Worm (Caenorhabditis elegans) whole organism, young adult: ENCODE data around the gene sru-27.

Experiments
- B0035.1 ChIP-seq: sonication (generic microtip); optimal IDR thresholded peaks from 2 replicates; lab custom pipeline; 2016; ENCODE audit warnings: missing genetic modification characterization, mild to moderate bottlenecking, missing compliant biosample characterization, missing genotype, missing genetic modification reagents
- F23B12.7 ChIP-seq: sonication (generic microtip); optimal IDR thresholded peaks from 2 replicates; lab custom pipeline; 2017; ENCODE audit warnings: missing genetic modification characterization, mild to moderate bottlenecking, missing compliant biosample characterization, antibody characterized with exemption, moderate library complexity; ENCODE audit not compliant: insufficient read depth
- F37B4.10 ChIP-seq: fragments of 200-800 bp; sonication (Bioruptor generic); IDR thresholded peaks from 2 replicates; pipeline ENCODE4 v1.3.6; 2022; ENCODE audit warnings: missing genetic modification characterization, missing compliant biosample characterization
- F57A8.1 ChIP-seq: fragments of 200-800 bp; sonication (Bioruptor generic); optimal IDR thresholded peaks from 2 replicates; lab custom pipeline; 2018; ENCODE audit warnings: mild to moderate bottlenecking, missing genetic modification characterization, moderate library complexity, missing compliant biosample characterization
- K11D2.4 ChIP-seq: fragments of 200-800 bp; sonication (Bioruptor generic); IDR thresholded peaks from 2 replicates; pipeline ENCODE4 v1.3.6; 2022; ENCODE audit warnings: missing genetic modification reagents, missing genetic modification characterization, missing compliant biosample characterization
- T26A5.8 ChIP-seq: sonication (generic microtip); optimal IDR thresholded peaks from 2 replicates; lab custom pipeline; 2016; ENCODE audit warnings: missing genetic modification characterization, missing compliant biosample characterization
- Y53F4B.3 ChIP-seq: fragments of 200-800 bp; sonication (Bioruptor generic); IDR thresholded peaks from 2 replicates; pipeline ENCODE4 v1.3.6; 2022; ENCODE audit warnings: missing genetic modification reagents, missing genetic modification characterization, missing compliant biosample characterization
- Y79H2A.3 ChIP-seq: fragments of 200-800 bp; sonication (Bioruptor generic); conservative IDR thresholded peaks from 2 replicates; pipeline ENCODE4 v1.3.6; 2022; ENCODE audit warnings: missing genetic modification reagents, missing genetic modification characterization, missing compliant biosample characterization
- Y95B8A.8 ChIP-seq: fragments of 200-800 bp; sonication (Bioruptor generic); IDR thresholded peaks from 2 replicates; pipeline ENCODE4 v1.3.6; 2022; ENCODE audit warnings: missing genetic modification reagents, missing genetic modification characterization, missing compliant biosample characterization
- ama-1 ChIP-seq, 3 experiments: fragments of 150-350 bp in 1 of 3; sonication (generic microtip) in 2 of 3; optimal IDR thresholded peaks; 2 replicates each; lab custom pipeline; 2014 to 2018; ENCODE audit warnings: missing biosample characterization in 2 of 3, missing genetic modification characterization in 2 of 3, missing genetic modification reagents in 2 of 3
- aptf-2 ChIP-seq: fragments of 200-800 bp; sonication (Bioruptor generic); conservative IDR thresholded peaks from 2 replicates; pipeline ENCODE4 v1.3.6; 2022; ENCODE audit warnings: missing genetic modification reagents, missing genetic modification characterization, missing compliant biosample characterization
- aptf-3 ChIP-seq: fragments of 200-800 bp; sonication (Bioruptor generic); IDR thresholded peaks from 2 replicates; pipeline ENCODE4 v1.3.6; 2022; ENCODE audit warnings: missing genetic modification characterization, missing compliant biosample characterization
- bed-2 ChIP-seq: fragments of 200-800 bp; sonication (Bioruptor generic); IDR thresholded peaks from 2 replicates; pipeline ENCODE4 v1.3.6; 2022; ENCODE audit warnings: missing genetic modification reagents, missing genetic modification characterization, missing compliant biosample characterization
- ccch-3 ChIP-seq: fragments of 200-800 bp; sonication (Bioruptor generic); optimal IDR thresholded peaks from 2 replicates; lab custom pipeline; 2018; ENCODE audit warnings: mild to moderate bottlenecking, missing genetic modification characterization, missing compliant biosample characterization
- ceh-40 ChIP-seq: fragments of 200-800 bp; sonication (Bioruptor generic); IDR thresholded peaks from 2 replicates; pipeline ENCODE4 v1.3.6; 2022; ENCODE audit warnings: missing genetic modification characterization, missing compliant biosample characterization
- ceh-58 ChIP-seq: fragments of 200-800 bp; sonication (Bioruptor generic); IDR thresholded peaks from 2 replicates; pipeline ENCODE4 v1.3.6; 2022; ENCODE audit warnings: missing genetic modification characterization, missing compliant biosample characterization
- ceh-79 ChIP-seq: sonication (generic microtip); optimal IDR thresholded peaks from 2 replicates; lab custom pipeline; 2017; ENCODE audit warnings: mild to moderate bottlenecking, missing genetic modification characterization, missing compliant biosample characterization
- dox-1 ChIP-seq: fragments of 200-800 bp; sonication (Bioruptor generic); IDR thresholded peaks from 2 replicates; pipeline ENCODE4 v1.3.6; 2022; ENCODE audit warnings: missing genetic modification reagents, missing genetic modification characterization, missing compliant biosample characterization
- dpl-1 ChIP-seq: fragments of 150-350 bp; optimal IDR thresholded peaks from 2 replicates; lab custom pipeline; 2014; ENCODE audit warnings: missing biosample characterization, missing genetic modification reagents, missing genetic modification characterization
- egl-44 ChIP-seq: fragments of 200-800 bp; sonication (Bioruptor generic); IDR thresholded peaks from 2 replicates; pipeline ENCODE4 v1.3.6; 2022; ENCODE audit warnings: missing genetic modification reagents, missing genetic modification characterization, missing compliant biosample characterization
- egrh-3 ChIP-seq: fragments of 200-800 bp; sonication (Bioruptor generic); IDR thresholded peaks from 2 replicates; pipeline ENCODE4 v1.3.6; 2022; ENCODE audit warnings: missing genetic modification reagents, missing genetic modification characterization, missing compliant biosample characterization
- ets-4 ChIP-seq: fragments of 200-800 bp; sonication (Bioruptor generic); optimal IDR thresholded peaks from 2 replicates; lab custom pipeline; 2018; ENCODE audit warnings: mild to moderate bottlenecking, missing genetic modification characterization, missing compliant biosample characterization
- gei-17 ChIP-seq: fragments of 200-800 bp; sonication (Bioruptor generic); optimal IDR thresholded peaks from 2 replicates; lab custom pipeline; 2018; ENCODE audit warnings: mild to moderate bottlenecking, missing genetic modification characterization, missing compliant biosample characterization
- him-1 ChIP-seq: sonication (generic microtip); optimal IDR thresholded peaks from 2 replicates; lab custom pipeline; 2016; ENCODE audit warnings: missing genotype, missing genetic modification reagents, missing genetic modification characterization, missing compliant biosample characterization
- hlh-26 ChIP-seq: fragments of 200-800 bp; sonication (Bioruptor generic); conservative IDR thresholded peaks from 2 replicates; pipeline ENCODE4 v1.3.6; 2022; ENCODE audit warnings: missing genetic modification reagents, missing genetic modification characterization, missing compliant biosample characterization
- let-526 ChIP-seq: fragments of 200-800 bp; sonication (Bioruptor generic); IDR thresholded peaks from 2 replicates; pipeline ENCODE4 v1.3.6; 2022; ENCODE audit warnings: missing genetic modification reagents, missing genetic modification characterization, missing compliant biosample characterization
- let-607 ChIP-seq, 2 experiments: fragments of 200-800 bp in 1 of 2; sonication (Bioruptor generic) in 1 of 2; sonication (generic microtip) in 1 of 2; optimal IDR thresholded peaks; 2 replicates each; lab custom pipeline; 2016 to 2018; ENCODE audit warnings: mild to moderate bottlenecking in 2 of 2, missing compliant biosample characterization in 2 of 2, missing genetic modification characterization in 2 of 2, moderate library complexity in 2 of 2, missing genotype in 1 of 2
- lin-26 ChIP-seq: fragments of 200-800 bp; sonication (Bioruptor generic); IDR thresholded peaks from 2 replicates; pipeline ENCODE4 v1.3.6; 2022; ENCODE audit warnings: missing genetic modification reagents, missing genetic modification characterization, missing compliant biosample characterization
- lin-40 ChIP-seq: sonication (generic microtip); optimal IDR thresholded peaks from 2 replicates; lab custom pipeline; 2016; ENCODE audit warnings: missing genetic modification characterization, mild to moderate bottlenecking, missing compliant biosample characterization, missing genotype, missing genetic modification reagents
- lir-1 ChIP-seq: fragments of 200-800 bp; sonication (Bioruptor generic); conservative IDR thresholded peaks from 2 replicates; pipeline ENCODE4 v1.3.6; 2022; ENCODE audit warnings: missing genetic modification reagents, missing genetic modification characterization, missing compliant biosample characterization
- madf-3 ChIP-seq: fragments of 200-800 bp; sonication (Bioruptor generic); IDR thresholded peaks from 2 replicates; pipeline ENCODE4 v1.3.6; 2022; ENCODE audit warnings: missing genetic modification reagents, missing genetic modification characterization, missing compliant biosample characterization
- mel-28 ChIP-seq: sonication (generic microtip); optimal IDR thresholded peaks from 2 replicates; lab custom pipeline; 2016; ENCODE audit warnings: borderline replicate concordance, mild to moderate bottlenecking, missing genetic modification characterization, missing compliant biosample characterization
- nfya-2 ChIP-seq: fragments of 200-800 bp; sonication (Bioruptor generic); IDR thresholded peaks from 2 replicates; pipeline ENCODE4 v1.3.6; 2022; ENCODE audit warnings: missing genetic modification reagents, missing genetic modification characterization, missing compliant biosample characterization
- nhr-120 ChIP-seq: fragments of 200-800 bp; sonication (Bioruptor generic); IDR thresholded peaks from 2 replicates; pipeline ENCODE4 v1.3.6; 2022; ENCODE audit warnings: missing genetic modification characterization, missing compliant biosample characterization
- nhr-179 ChIP-seq: sonication (generic microtip); optimal IDR thresholded peaks from 2 replicates; lab custom pipeline; 2016; ENCODE audit warnings: mild to moderate bottlenecking, missing genetic modification characterization, missing compliant biosample characterization
- nhr-27 ChIP-seq: fragments of 200-800 bp; sonication (Bioruptor generic); optimal IDR thresholded peaks from 2 replicates; lab custom pipeline; 2018; ENCODE audit warnings: mild to moderate bottlenecking, missing genetic modification characterization, moderate library complexity, missing compliant biosample characterization
- pbrm-1 ChIP-seq: fragments of 200-800 bp; sonication (Bioruptor generic); IDR thresholded peaks from 2 replicates; pipeline ENCODE4 v1.3.6; 2022; ENCODE audit warnings: missing genetic modification reagents, missing genetic modification characterization, missing compliant biosample characterization
- rpc-1 ChIP-seq, 2 experiments: fragments of 150-350 bp in 1 of 2; sonication (generic microtip) in 1 of 2; optimal IDR thresholded peaks; 2 replicates each; lab custom pipeline; 2014 to 2018; ENCODE audit warnings: missing biosample characterization in 1 of 2, missing genetic modification characterization in 1 of 2, missing genetic modification reagents in 1 of 2, missing genotype in 1 of 2
- sea-2 ChIP-seq: fragments of 200-800 bp; sonication (Bioruptor generic); IDR thresholded peaks from 2 replicates; pipeline ENCODE4 v1.3.6; 2022; ENCODE audit warnings: missing genetic modification characterization, missing compliant biosample characterization
- snpc-1.1 ChIP-seq: sonication (generic microtip); optimal IDR thresholded peaks from 2 replicates; lab custom pipeline; 2017; ENCODE audit warnings: missing genetic modification characterization, mild to moderate bottlenecking, missing compliant biosample characterization, antibody characterized with exemption, moderate library complexity, missing genotype, missing genetic modification reagents; ENCODE audit not compliant: insufficient read depth
- snpc-4 ChIP-seq, 5 experiments: fragments of 150-350 bp in 1 of 5; sonication (generic microtip) in 4 of 5; optimal IDR thresholded peaks; 2 replicates each; lab custom pipeline; 2014 to 2018; ENCODE audit warnings: missing genetic modification characterization in 5 of 5, missing biosample characterization in 3 of 5, antibody characterized with exemption in 2 of 5, mild to moderate bottlenecking in 2 of 5, missing compliant biosample characterization in 2 of 5, missing genotype in 2 of 5, moderate library complexity in 2 of 5, missing genetic modification reagents in 1 of 5
- somi-1 ChIP-seq: fragments of 200-800 bp; sonication (Bioruptor generic); optimal IDR thresholded peaks from 2 replicates; lab custom pipeline; 2018; ENCODE audit warnings: mild to moderate bottlenecking, missing genetic modification characterization, missing compliant biosample characterization
- tbp1 ChIP-seq: fragments of 200-800 bp; sonication (Bioruptor generic); optimal IDR thresholded peaks from 2 replicates; lab custom pipeline; 2018; ENCODE audit warnings: mild to moderate bottlenecking, missing genetic modification characterization, missing compliant biosample characterization
- zim-3 ChIP-seq: sonication (generic microtip); optimal IDR thresholded peaks from 2 replicates; lab custom pipeline; 2017; ENCODE audit warnings: mild to moderate bottlenecking, missing genetic modification characterization, moderate library complexity, missing compliant biosample characterization
- ztf-26 ChIP-seq: sonication (generic microtip); optimal IDR thresholded peaks from 2 replicates; lab custom pipeline; 2017; ENCODE audit warnings: missing genetic modification characterization, missing compliant biosample characterization
- ztf-28 ChIP-seq: fragments of 200-800 bp; sonication (Bioruptor generic); IDR thresholded peaks from 2 replicates; pipeline ENCODE4 v1.3.6; 2022; ENCODE audit warnings: missing genetic modification reagents, missing genetic modification characterization, missing compliant biosample characterization

Gene sru-27

ce11 chrV:1474486-1475125, 24.6 kb upstream of the sru-27 start, which contains the start of the genes F53E2.2 and unc-60 (continued):
- no peak for TF ChIP-seq nhr-27 (tag; lab: Kevin White, UChicago)
- 0 out of 2 replicates have a peak, but pooled peaks have one; percentile 42 for TF ChIP-seq let-526 (GFP tag; lab: Robert Waterston, UW)
- TF ChIP-seq aptf-3 (GFP tag; lab: Robert Waterston, UW): no peak
- no peak for TF ChIP-seq ama-1 (optimal IDR thresholded peaks at IDR 0.05; lab: Kevin White, UChicago)
- TF ChIP-seq ama-1 (GFP tag; optimal IDR thresholded peaks at IDR 0.05; lab: Kevin White, UChicago): no peak
- no peak for TF ChIP-seq snpc-1.1 (tag; lab: Kevin White, UChicago)
- TF ChIP-seq ceh-58 (GFP tag; lab: Robert Waterston, UW): no peak
- TF ChIP-seq sea-2 (GFP tag; lab: Robert Waterston, UW): no peak
- no peak for TF ChIP-seq dpl-1 (GFP tag; lab: Kevin White, UChicago)
- TF ChIP-seq lin-40 (tag; lab: Kevin White, UChicago): peak; percentile 50
- no peak for TF ChIP-seq Y53F4B.3 (GFP tag; lab: Robert Waterston, UW)
- no peak for TF ChIP-seq F23B12.7
- TF ChIP-seq bed-2 (GFP tag; lab: Robert Waterston, UW): no peak
- no peak for TF ChIP-seq snpc-4 (GFP tag; optimal IDR thresholded peaks at IDR 0.05; lab: Kevin White, UChicago)
- peak in 2 of 4 experiments; percentile 39 to 48 for TF ChIP-seq snpc-4 (tag; optimal IDR thresholded peaks at IDR 0.05; lab: Kevin White, UChicago)
- TF ChIP-seq madf-3 (GFP tag; lab: Robert Waterston, UW): peak; percentile 36; the same call in 1 of the 2 replicates
- no peak for TF ChIP-seq nhr-179 (tag; lab: Kevin White, UChicago)
- TF ChIP-seq zim-3 (tag; lab: Kevin White, UChicago): no peak
- TF ChIP-seq aptf-2 (GFP tag; lab: Robert Waterston, UW): no peak
- no peak for TF ChIP-seq B0035.1 (tag; lab: Kevin White, UChicago)
- no peak for TF ChIP-seq him-1
- no peak for TF ChIP-seq F57A8.1
- no peak for TF ChIP-seq T26A5.8 (tag; lab: Kevin White, UChicago)
- TF ChIP-seq dox-1 (GFP tag; lab: Robert Waterston, UW): peak; percentile 72
- no peak for TF ChIP-seq F37B4.10 (GFP tag; lab: Robert Waterston, UW)
- TF ChIP-seq nfya-2: no peak
- TF ChIP-seq let-607 (tag; optimal IDR thresholded peaks at IDR 0.05; lab: Kevin White, UChicago): no peak
- TF ChIP-seq hlh-26 (GFP tag; lab: Robert Waterston, UW): no peak
- peak; percentile 68 for TF ChIP-seq egrh-3 (GFP tag; lab: Robert Waterston, UW)
- no peak for TF ChIP-seq ceh-79
- no peak for TF ChIP-seq ccch-3 (GFP tag; lab: Kevin White, UChicago)
- TF ChIP-seq nhr-120 (GFP tag; lab: Robert Waterston, UW): no peak
- TF ChIP-seq egl-44 (GFP tag; lab: Robert Waterston, UW): no peak; the same call in 1 of the 2 replicates
- no peak for TF ChIP-seq rpc-1 (optimal IDR thresholded peaks at IDR 0.05; lab: Kevin White, UChicago)
- no peak for TF ChIP-seq rpc-1 (tag; optimal IDR thresholded peaks at IDR 0.05; lab: Kevin White, UChicago)
- no peak for TF ChIP-seq somi-1 (GFP tag; lab: Kevin White, UChicago)
- TF ChIP-seq lin-26 (GFP tag; lab: Robert Waterston, UW): no peak
- 0 out of 2 replicates have a peak, but pooled peaks have one; percentile 42 for TF ChIP-seq K11D2.4 (GFP tag; lab: Robert Waterston, UW)
- no peak for TF ChIP-seq ets-4 (GFP tag; lab: Kevin White, UChicago)
- TF ChIP-seq tbp1 (GFP tag; lab: Kevin White, UChicago): no peak
- TF ChIP-seq gei-17 (GFP tag; lab: Kevin White, UChicago): no peak
- no peak for TF ChIP-seq Y95B8A.8 (GFP tag; lab: Robert Waterston, UW)
- TF ChIP-seq pbrm-1 (GFP tag; lab: Robert Waterston, UW): no peak
- no peak for TF ChIP-seq ztf-26
- TF ChIP-seq mel-28 (tag; lab: Kevin White, UChicago): no peak
- TF ChIP-seq Y79H2A.3 (GFP tag; lab: Robert Waterston, UW): no peak
- TF ChIP-seq ztf-28 (GFP tag; lab: Robert Waterston, UW): no peak
- 0 out of 2 replicates have a peak, but pooled peaks have one; percentile 36 for TF ChIP-seq ceh-40 (GFP tag; lab: Robert Waterston, UW)
- no peak for TF ChIP-seq lir-1 (GFP tag; lab: Robert Waterston, UW)
